Fruit fly (Drosophila melanogaster) whole organism, embryonic: ENCODE data around the gene CG5618.

Experiments
- C15 ChIP-seq: fragments of 200-800 bp; sonication (Bioruptor generic); IDR thresholded peaks from 3 replicates; pipeline ENCODE4 v1.3.6; 2022; ENCODE audit warnings: missing biosample characterization, missing genetic modification characterization
- CG11504 ChIP-seq: fragments of 200-800 bp; sonication (Bioruptor generic); optimal IDR thresholded peaks from 3 replicates; lab custom pipeline; 2019; ENCODE audit warnings: missing biosample characterization, mild to moderate bottlenecking, missing genetic modification characterization, moderate library complexity
- CG14441 ChIP-seq: fragments of 200-800 bp; sonication (Bioruptor generic); IDR thresholded peaks from 2 replicates; pipeline ENCODE4 v1.3.6; 2022; ENCODE audit warnings: missing biosample characterization, missing genetic modification characterization
- CG17568 ChIP-seq: fragments of 200-800 bp; sonication (Bioruptor generic); optimal IDR thresholded peaks from 2 replicates; lab custom pipeline; 2018; ENCODE audit warnings: missing biosample characterization, mild to moderate bottlenecking, missing genetic modification characterization, moderate library complexity
- CG18011 ChIP-seq: fragments of 200-800 bp; sonication (Bioruptor generic); optimal IDR thresholded peaks from 2 replicates; lab custom pipeline; 2017; ENCODE audit warnings: missing biosample characterization, missing genetic modification characterization, mild to moderate bottlenecking, moderate library complexity, missing genotype
- CG2199 ChIP-seq: fragments of 200-800 bp; sonication (Bioruptor generic); IDR thresholded peaks from 3 replicates; pipeline ENCODE4 v1.3.6; 2022; ENCODE audit warnings: missing biosample characterization, missing genetic modification characterization
- CG32767 ChIP-seq: fragments of 200-800 bp; sonication (Bioruptor generic); IDR thresholded peaks from 2 replicates; pipeline ENCODE4 v1.3.6; 2022; ENCODE audit warnings: missing biosample characterization, missing genetic modification characterization
- CG34422 ChIP-seq: fragments of 200-800 bp; sonication (Bioruptor generic); IDR thresholded peaks from 3 replicates; pipeline ENCODE4 v1.3.6; 2022; ENCODE audit warnings: missing biosample characterization, missing genetic modification characterization
- CG42726 ChIP-seq: fragments of 200-800 bp; sonication (Bioruptor generic); IDR thresholded peaks from 2 replicates; pipeline ENCODE4 v1.3.6; 2022; ENCODE audit warnings: missing biosample characterization, missing genetic modification characterization; ENCODE audit not compliant: partially characterized antibody
- CG8359 ChIP-seq: fragments of 200-800 bp; sonication (Bioruptor generic); optimal IDR thresholded peaks from 2 replicates; lab custom pipeline; 2017; ENCODE audit warnings: missing biosample characterization, mild to moderate bottlenecking, missing genetic modification characterization, borderline replicate concordance
- D ChIP-seq, 2 experiments: fragments of 200-800 bp in 1 of 2; fragments of >200 bp in 1 of 2; sonication (Bioruptor generic) in 1 of 2; optimal IDR thresholded peaks; 2 replicates in 1 of 2; 3 replicates in 1 of 2; lab custom pipeline; 2017; ENCODE audit warnings: mild to moderate bottlenecking in 1 of 2, missing biosample characterization in 1 of 2, missing genetic modification characterization in 1 of 2, missing genetic modification reagents in 1 of 2
- Hr78 ChIP-seq, 2 experiments: fragments of 200-800 bp in 1 of 2; fragments of >200 bp in 1 of 2; sonication (Bioruptor generic) in 1 of 2; optimal IDR thresholded peaks; 2 replicates each; lab custom pipeline; 2017 to 2019; ENCODE audit warnings: missing biosample characterization in 2 of 2, missing genetic modification characterization in 2 of 2, mild to moderate bottlenecking in 1 of 2, moderate library complexity in 1 of 2
- NC2β ChIP-seq: fragments of 200-800 bp; sonication (Bioruptor generic); optimal IDR thresholded peaks from 2 replicates; lab custom pipeline; 2016; ENCODE audit warnings: missing biosample characterization, missing genetic modification characterization
- NFAT ChIP-seq: fragments of 200-800 bp; sonication (Bioruptor generic); IDR thresholded peaks from 2 replicates; pipeline ENCODE4 v1.3.6; 2022; ENCODE audit warnings: missing biosample characterization, missing genetic modification characterization
- Neu2 ChIP-seq: fragments of 200-800 bp; sonication (Bioruptor generic); optimal IDR thresholded peaks from 3 replicates; lab custom pipeline; 2016; ENCODE audit warnings: missing biosample characterization, missing genetic modification characterization, borderline replicate concordance
- Vsx1 ChIP-seq: fragments of 200-800 bp; sonication (Bioruptor generic); optimal IDR thresholded peaks from 2 replicates; lab custom pipeline; 2017; ENCODE audit warnings: missing biosample characterization, mild to moderate bottlenecking, missing genetic modification characterization, missing genetic modification reagents
- ac ChIP-seq: fragments of 200-800 bp; sonication (Bioruptor generic); optimal IDR thresholded peaks from 3 replicates; lab custom pipeline; 2017; ENCODE audit warnings: missing biosample characterization, mild to moderate bottlenecking, missing genetic modification characterization
- ewg ChIP-seq: fragments of 200-800 bp; sonication (Bioruptor generic); optimal IDR thresholded peaks from 3 replicates; lab custom pipeline; 2017; ENCODE audit warnings: mild to moderate bottlenecking, missing biosample characterization, missing genetic modification reagents, missing genetic modification characterization
- fru ChIP-seq: fragments of >200 bp; optimal IDR thresholded peaks from 2 replicates; lab custom pipeline; 2017
- nerfin-1 ChIP-seq: fragments of 200-800 bp; sonication (Bioruptor generic); optimal IDR thresholded peaks from 3 replicates; lab custom pipeline; 2019; ENCODE audit warnings: missing biosample characterization, mild to moderate bottlenecking, missing genetic modification characterization, moderate library complexity
- pros ChIP-seq: fragments of 200-800 bp; sonication (Bioruptor generic); optimal IDR thresholded peaks from 3 replicates; lab custom pipeline; 2019; ENCODE audit warnings: missing biosample characterization, mild to moderate bottlenecking, missing genetic modification characterization, moderate library complexity
- rib ChIP-seq: fragments of 200-800 bp; sonication (Bioruptor generic); IDR thresholded peaks from 2 replicates; pipeline ENCODE4 v1.3.6; 2022; ENCODE audit warnings: missing biosample characterization, missing genetic modification characterization
- scrt ChIP-seq: fragments of 200-800 bp; sonication (Bioruptor generic); optimal IDR thresholded peaks from 2 replicates; lab custom pipeline; 2018; ENCODE audit warnings: missing biosample characterization, mild to moderate bottlenecking, missing genetic modification characterization, moderate library complexity
- sens ChIP-seq: fragments of 200-800 bp; sonication (Bioruptor generic); peaks from one replicate; lab custom pipeline; 2016; ENCODE audit warnings: missing biosample characterization, missing genetic modification characterization
- seq ChIP-seq: fragments of 200-800 bp; sonication (Bioruptor generic); IDR thresholded peaks from 2 replicates; pipeline ENCODE4 v1.3.6; 2022; ENCODE audit warnings: missing biosample characterization, missing genetic modification characterization
- toy ChIP-seq: fragments of 200-800 bp; sonication (Bioruptor generic); IDR thresholded peaks from 2 replicates; pipeline ENCODE4 v1.3.6; 2022; ENCODE audit warnings: missing biosample characterization, missing genetic modification characterization
- twi ChIP-seq: fragments of 200-800 bp; optimal IDR thresholded peaks from 2 replicates; lab custom pipeline; 2019; ENCODE audit warnings: missing biosample characterization, mild to moderate bottlenecking, missing genetic modification characterization, moderate library complexity
- zen ChIP-seq: fragments of 200-800 bp; sonication (Bioruptor generic); optimal IDR thresholded peaks from 3 replicates; lab custom pipeline; 2018; ENCODE audit warnings: missing biosample characterization, mild to moderate bottlenecking, missing genetic modification characterization, moderate library complexity

The CG5618 gene

DNA sequence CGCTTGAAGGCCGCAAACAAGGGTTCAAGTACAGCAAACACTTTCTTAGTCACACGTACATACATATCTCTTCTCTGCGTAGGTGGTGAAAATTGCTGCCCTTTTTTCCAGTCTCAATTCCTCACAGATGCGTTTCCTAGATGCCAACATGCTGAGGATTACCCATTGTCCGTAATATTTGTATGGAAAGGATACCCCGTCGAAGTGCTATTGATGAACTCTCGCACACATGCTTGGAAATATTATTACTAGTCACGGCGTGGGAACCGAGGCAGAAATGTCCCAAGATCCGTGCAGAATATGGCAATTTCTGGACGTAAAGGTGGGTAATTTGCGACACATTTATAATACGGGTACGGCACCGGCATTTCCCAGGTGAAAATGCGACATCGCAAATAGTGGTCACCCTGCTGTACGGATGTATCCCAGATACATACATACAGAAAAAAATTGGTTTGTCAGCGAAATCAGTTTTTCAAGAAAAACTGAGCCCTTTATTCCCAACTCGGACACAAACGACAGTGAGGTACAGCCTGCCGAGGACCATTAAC, 52.2 kb downstream of the CG5618 start:
- TF ChIP-seq D (optimal IDR thresholded peaks at IDR 0.05; lab: Kevin White, UChicago), result peak; percentile 82
- TF ChIP-seq D (GFP tag; optimal IDR thresholded peaks at IDR 0.05; lab: Kevin White, UChicago), result no peak
- TF ChIP-seq C15 (GFP tag; lab: Robert Waterston, UW), result no peak
- no peak for TF ChIP-seq NC2β (GFP tag; lab: Kevin White, UChicago)
- no peak for TF ChIP-seq Vsx1 (GFP tag; lab: Kevin White, UChicago)
- TF ChIP-seq rib (GFP tag; lab: Robert Waterston, UW), result 0 out of 2 replicates have a peak, but pooled peaks have one; percentile 12
- no peak for TF ChIP-seq fru (lab: Kevin White, UChicago)
- no peak for TF ChIP-seq Hr78 (GFP tag; optimal IDR thresholded peaks at IDR 0.05; lab: Kevin White, UChicago)
- peak; percentile 19; the same call in 1 of the 3 replicates for TF ChIP-seq CG2199
- peak; percentile 13 for TF ChIP-seq ac (GFP tag; lab: Kevin White, UChicago)
- TF ChIP-seq ewg (GFP tag; lab: Kevin White, UChicago), result no peak
- peak; percentile 53 for TF ChIP-seq Neu2 (GFP tag; lab: Kevin White, UChicago)
- TF ChIP-seq twi (tag; lab: Kevin White, UChicago), result peak; percentile 92
- TF ChIP-seq zen (tag; lab: Kevin White, UChicago), result peak; percentile 47
- TF ChIP-seq CG11504 (tag; lab: Kevin White, UChicago), result no peak
- TF ChIP-seq pros (GFP tag; lab: Kevin White, UChicago), result peak; percentile 44
- no peak for TF ChIP-seq scrt (GFP tag; lab: Kevin White, UChicago)
- TF ChIP-seq CG42726 (GFP tag; lab: Robert Waterston, UW), result peak; percentile 22; the same call in 1 of the 2 replicates
- no peak for TF ChIP-seq toy (GFP tag; lab: Robert Waterston, UW)
- no peak for TF ChIP-seq NFAT (GFP tag; lab: Robert Waterston, UW)
- TF ChIP-seq CG14441 (GFP tag; lab: Robert Waterston, UW), result no peak
- TF ChIP-seq CG34422 (GFP tag; lab: Robert Waterston, UW), result no peak
- TF ChIP-seq CG17568 (GFP tag; lab: Kevin White, UChicago), result peak; percentile 76
- peak; percentile 78 for TF ChIP-seq sens (GFP tag; lab: Kevin White, UChicago)
- TF ChIP-seq CG32767 (GFP tag; lab: Robert Waterston, UW), result 0 out of 2 replicates have a peak, but pooled peaks have one; percentile 15
- TF ChIP-seq CG18011, result no peak
- TF ChIP-seq nerfin-1 (tag; lab: Kevin White, UChicago), result peak; percentile 8
- TF ChIP-seq CG8359 (GFP tag; lab: Kevin White, UChicago), result no peak
- TF ChIP-seq seq, result 0 out of 2 replicates have a peak, but pooled peaks have one; percentile 6
